Worm (Caenorhabditis elegans): ENCODE results near the gene T20G5.12.

- TF ChIP-seq aha-1 (tag; optimal IDR thresholded peaks at IDR 0.05) (no peak), ztf-11 (tag; optimal IDR thresholded peaks at IDR 0.05) (no peak), fkh-8 (tag; optimal IDR thresholded peaks at IDR 0.05) (no peak), sox-4 (tag; optimal IDR thresholded peaks at IDR 0.05) (no peak), skn-1 (tag; optimal IDR thresholded peaks at IDR 0.05) (no peak), unc-130 (tag; optimal IDR thresholded peaks at IDR 0.05) (no peak)
Observed at ce11 chrIII:10199052-10199451, 2.4 kb upstream of the T20G5.12 start, which contains the start of gene T20G5.8.
